Worm (Caenorhabditis elegans) whole organism, L3 larva: ENCODE measurements around the gene vha-3.

Experiments
- ama-1 ChIP-seq: fragments of 150-350 bp; optimal IDR thresholded peaks from 2 replicates; lab custom pipeline; 2018
- ceh-9 ChIP-seq: sonication (generic microtip); optimal IDR thresholded peaks from 2 replicates; lab custom pipeline; 2018; ENCODE audit warnings: missing biosample characterization, missing genetic modification characterization
- elt-2 ChIP-seq: sonication (generic microtip); optimal IDR thresholded peaks from 2 replicates; lab custom pipeline; 2016; ENCODE audit warnings: missing genetic modification reagents, mild to moderate bottlenecking, missing genetic modification characterization, missing compliant biosample characterization
- fos-1 ChIP-seq: fragments of 150-350 bp; optimal IDR thresholded peaks from 2 replicates; lab custom pipeline; 2014; ENCODE audit warnings: missing biosample characterization, missing genetic modification characterization
- jun-1 ChIP-seq: fragments of 150-350 bp; optimal IDR thresholded peaks from 2 replicates; lab custom pipeline; 2014; ENCODE audit warnings: missing biosample characterization, missing genetic modification reagents, missing genetic modification characterization
- lin-39 ChIP-seq: fragments of 150-350 bp; optimal IDR thresholded peaks from 2 replicates; lab custom pipeline; 2018; ENCODE audit warnings: missing biosample characterization, missing genetic modification reagents, missing genetic modification characterization
- mdl-1 ChIP-seq: fragments of 150-350 bp; optimal IDR thresholded peaks from 2 replicates; lab custom pipeline; 2014; ENCODE audit warnings: missing biosample characterization, missing genetic modification characterization
- nhr-12 ChIP-seq: fragments of 150-350 bp; optimal IDR thresholded peaks from 2 replicates; lab custom pipeline; 2014; ENCODE audit warnings: missing biosample characterization, missing genetic modification characterization
- nhr-23 ChIP-seq: fragments of 150-350 bp; optimal IDR thresholded peaks from 2 replicates; lab custom pipeline; 2014; ENCODE audit warnings: missing biosample characterization, missing genetic modification reagents, missing genetic modification characterization
- nhr-237 ChIP-seq: fragments of 150-350 bp; optimal IDR thresholded peaks from 2 replicates; lab custom pipeline; 2014; ENCODE audit warnings: missing biosample characterization, missing genetic modification characterization
- nhr-28 ChIP-seq: fragments of 150-350 bp; optimal IDR thresholded peaks from 2 replicates; lab custom pipeline; 2014; ENCODE audit warnings: missing biosample characterization, missing genetic modification characterization
- pha-4 ChIP-seq: fragments of 150-350 bp; optimal IDR thresholded peaks from 2 replicates; lab custom pipeline; 2014; ENCODE audit warnings: missing biosample characterization, missing genetic modification reagents, missing genetic modification characterization
- zag-1 ChIP-seq: fragments of 150-350 bp; optimal IDR thresholded peaks from 2 replicates; lab custom pipeline; 2014; ENCODE audit warnings: missing biosample characterization, missing genetic modification characterization

ce11 chrIV:2316796-2317195 is 1.1 kb upstream of the vha-3 start:
- no peak for TF ChIP-seq zag-1 (tag; lab: Kevin White, UChicago)
- TF ChIP-seq nhr-237 (tag; lab: Kevin White, UChicago), result no peak
- TF ChIP-seq lin-39 (tag; lab: Kevin White, UChicago), result peak; percentile 69
- TF ChIP-seq nhr-12 (tag; lab: Kevin White, UChicago), result no peak
- peak; percentile 75 for TF ChIP-seq elt-2 (tag; lab: Kevin White, UChicago)
- peak; percentile 47 for TF ChIP-seq ama-1 (lab: Kevin White, UChicago)
- no peak for TF ChIP-seq nhr-28
- TF ChIP-seq jun-1 (tag; lab: Kevin White, UChicago), result peak; percentile 27
- peak; percentile 53 for TF ChIP-seq nhr-23 (tag; lab: Kevin White, UChicago)
- no peak for TF ChIP-seq mdl-1 (tag; lab: Kevin White, UChicago)
- TF ChIP-seq ceh-9 (tag; lab: Kevin White, UChicago), result no peak
- TF ChIP-seq pha-4 (tag; lab: Kevin White, UChicago), result no peak
- TF ChIP-seq fos-1 (tag; lab: Kevin White, UChicago), result no peak
